Worm (Caenorhabditis elegans) whole organism, L3 larva: ENCODE measurements around the gene srt-17.

Experiments
- R02D3.7 ChIP-seq: fragments of 150-350 bp; optimal IDR thresholded peaks from 2 replicates; lab custom pipeline; 2014; ENCODE audit warnings: missing biosample characterization, missing genetic modification characterization
- ZK546.5 ChIP-seq: sonication (generic microtip); optimal IDR thresholded peaks from 2 replicates; lab custom pipeline; 2017; ENCODE audit warnings: missing biosample characterization, missing genetic modification characterization
- ceh-16 ChIP-seq: sonication (generic microtip); optimal IDR thresholded peaks from 2 replicates; lab custom pipeline; 2017; ENCODE audit warnings: missing biosample characterization, missing genetic modification characterization
- ceh-28 ChIP-seq: fragments of 150-350 bp; optimal IDR thresholded peaks from 2 replicates; lab custom pipeline; 2014; ENCODE audit warnings: missing biosample characterization, missing genetic modification reagents, missing genetic modification characterization
- ceh-82 ChIP-seq: fragments of 150-350 bp; optimal IDR thresholded peaks from 2 replicates; lab custom pipeline; 2014; ENCODE audit warnings: missing biosample characterization, missing genetic modification characterization
- daf-12 ChIP-seq: fragments of 150-350 bp; optimal IDR thresholded peaks from 2 replicates; lab custom pipeline; 2014; ENCODE audit warnings: missing biosample characterization, missing genetic modification reagents, missing genetic modification characterization
- egl-27 ChIP-seq: sonication (generic microtip); optimal IDR thresholded peaks from 4 replicates; lab custom pipeline; 2017; ENCODE audit warnings: missing biosample characterization, missing genetic modification reagents, missing genetic modification characterization
- egl-5 ChIP-seq: fragments of 150-350 bp; optimal IDR thresholded peaks from 2 replicates; lab custom pipeline; 2017; ENCODE audit warnings: missing biosample characterization, missing genetic modification reagents, missing genetic modification characterization, inconsistent platforms
- elt-1 ChIP-seq: fragments of 150-350 bp; optimal IDR thresholded peaks from 2 replicates; lab custom pipeline; 2014; ENCODE audit warnings: missing biosample characterization, missing genetic modification characterization
- elt-2 ChIP-seq: sonication (generic microtip); optimal IDR thresholded peaks from 2 replicates; lab custom pipeline; 2016; ENCODE audit warnings: missing genetic modification reagents, mild to moderate bottlenecking, missing genetic modification characterization, missing compliant biosample characterization
- elt-3 ChIP-seq, 3 experiments: fragments of 150-350 bp in 1 of 3; sonication (generic microtip) in 2 of 3; optimal IDR thresholded peaks; 2 replicates in 2 of 3; 4 replicates in 1 of 3; lab custom pipeline; 2014 to 2017; ENCODE audit warnings: missing biosample characterization in 3 of 3, missing genetic modification characterization in 3 of 3
- eor-1 ChIP-seq, 2 experiments: fragments of 150-350 bp; optimal IDR thresholded peaks; 2 replicates each; lab custom pipeline; 2014 to 2018; ENCODE audit warnings: missing biosample characterization in 2 of 2, missing genetic modification characterization in 2 of 2
- fkh-10 ChIP-seq: sonication (generic microtip); optimal IDR thresholded peaks from 2 replicates; lab custom pipeline; 2017; ENCODE audit warnings: missing biosample characterization, missing genetic modification reagents, missing genetic modification characterization
- fkh-2 ChIP-seq: fragments of 150-350 bp; optimal IDR thresholded peaks from 2 replicates; lab custom pipeline; 2014; ENCODE audit warnings: missing biosample characterization, missing genetic modification reagents, missing genetic modification characterization
- fos-1 ChIP-seq: fragments of 150-350 bp; optimal IDR thresholded peaks from 2 replicates; lab custom pipeline; 2014; ENCODE audit warnings: missing biosample characterization, missing genetic modification characterization
- hmg-11 ChIP-seq: sonication (generic microtip); optimal IDR thresholded peaks from 2 replicates; lab custom pipeline; 2016; ENCODE audit warnings: missing genetic modification characterization, missing compliant biosample characterization
- jun-1 ChIP-seq: fragments of 150-350 bp; optimal IDR thresholded peaks from 2 replicates; lab custom pipeline; 2014; ENCODE audit warnings: missing biosample characterization, missing genetic modification reagents, missing genetic modification characterization
- lin-15B ChIP-seq: fragments of 150-350 bp; optimal IDR thresholded peaks from 2 replicates; lab custom pipeline; 2014; ENCODE audit warnings: missing biosample characterization, missing genetic modification characterization
- lin-39 ChIP-seq: fragments of 150-350 bp; optimal IDR thresholded peaks from 2 replicates; lab custom pipeline; 2018; ENCODE audit warnings: missing biosample characterization, missing genetic modification reagents, missing genetic modification characterization
- lsy-12 ChIP-seq: sonication (generic microtip); optimal IDR thresholded peaks from 2 replicates; lab custom pipeline; 2016; ENCODE audit warnings: mild to moderate bottlenecking, missing genetic modification characterization, missing compliant biosample characterization
- nfya-1 ChIP-seq: sonication (generic microtip); optimal IDR thresholded peaks from 2 replicates; lab custom pipeline; 2017; ENCODE audit warnings: missing genetic modification characterization, mild to moderate bottlenecking, missing compliant biosample characterization, antibody characterized with exemption, moderate library complexity; ENCODE audit not compliant: insufficient read depth
- nhr-11 ChIP-seq: fragments of 150-350 bp; optimal IDR thresholded peaks from 2 replicates; lab custom pipeline; 2014; ENCODE audit warnings: missing biosample characterization, missing genetic modification characterization
- nhr-12 ChIP-seq: fragments of 150-350 bp; optimal IDR thresholded peaks from 2 replicates; lab custom pipeline; 2014; ENCODE audit warnings: missing biosample characterization, missing genetic modification characterization
- nhr-23 ChIP-seq: fragments of 150-350 bp; optimal IDR thresholded peaks from 2 replicates; lab custom pipeline; 2014; ENCODE audit warnings: missing biosample characterization, missing genetic modification reagents, missing genetic modification characterization
- nhr-237 ChIP-seq: fragments of 150-350 bp; optimal IDR thresholded peaks from 2 replicates; lab custom pipeline; 2014; ENCODE audit warnings: missing biosample characterization, missing genetic modification characterization
- nhr-25 ChIP-seq: sonication (generic microtip); optimal IDR thresholded peaks from 2 replicates; lab custom pipeline; 2017; ENCODE audit warnings: missing biosample characterization, missing genetic modification characterization
- nhr-28 ChIP-seq: fragments of 150-350 bp; optimal IDR thresholded peaks from 2 replicates; lab custom pipeline; 2014; ENCODE audit warnings: missing biosample characterization, missing genetic modification characterization
- nhr-43 ChIP-seq: sonication (generic microtip); optimal IDR thresholded peaks from 2 replicates; lab custom pipeline; 2016; ENCODE audit warnings: mild to moderate bottlenecking, missing genetic modification characterization, missing compliant biosample characterization; ENCODE audit not compliant: poor library complexity, severe bottlenecking
- nhr-67 ChIP-seq: fragments of 150-350 bp; optimal IDR thresholded peaks from 2 replicates; lab custom pipeline; 2014; ENCODE audit warnings: missing biosample characterization, missing genetic modification characterization
- nhr-76 ChIP-seq: fragments of 150-350 bp; sonication (generic microtip); optimal IDR thresholded peaks from 5 replicates; lab custom pipeline; 2014; ENCODE audit warnings: missing biosample characterization, missing genetic modification characterization
- nhr-77 ChIP-seq: fragments of 150-350 bp; optimal IDR thresholded peaks from 2 replicates; lab custom pipeline; 2014; ENCODE audit warnings: missing biosample characterization, missing genetic modification characterization
- pha-4 ChIP-seq: fragments of 150-350 bp; optimal IDR thresholded peaks from 2 replicates; lab custom pipeline; 2014; ENCODE audit warnings: missing biosample characterization, missing genetic modification reagents, missing genetic modification characterization
- pqm-1 ChIP-seq: fragments of 150-350 bp; optimal IDR thresholded peaks from 2 replicates; lab custom pipeline; 2017; ENCODE audit warnings: missing biosample characterization, missing genetic modification characterization, inconsistent platforms
- sea-2 ChIP-seq: fragments of 150-350 bp; sonication (generic microtip); optimal IDR thresholded peaks from 4 replicates; lab custom pipeline; 2014; ENCODE audit warnings: missing biosample characterization, missing genetic modification reagents, missing genetic modification characterization
- skn-1 ChIP-seq: fragments of 150-350 bp; optimal IDR thresholded peaks from 2 replicates; lab custom pipeline; 2014; ENCODE audit warnings: missing biosample characterization, missing genetic modification characterization
- snpc-4 ChIP-seq: fragments of 150-350 bp; optimal IDR thresholded peaks from 2 replicates; lab custom pipeline; 2014; ENCODE audit warnings: missing biosample characterization, missing genetic modification characterization
- tbx-2 ChIP-seq: sonication (generic microtip); optimal IDR thresholded peaks from 2 replicates; lab custom pipeline; 2016; ENCODE audit warnings: mild to moderate bottlenecking, missing genetic modification characterization, missing compliant biosample characterization
- unc-62 ChIP-seq: fragments of 150-350 bp; sonication (generic microtip); optimal IDR thresholded peaks from 4 replicates; lab custom pipeline; 2014; ENCODE audit warnings: missing biosample characterization, missing genetic modification reagents, missing genetic modification characterization
- zag-1 ChIP-seq: fragments of 150-350 bp; optimal IDR thresholded peaks from 2 replicates; lab custom pipeline; 2014; ENCODE audit warnings: missing biosample characterization, missing genetic modification characterization
- ztf-11 ChIP-seq: fragments of 150-350 bp; optimal IDR thresholded peaks from 2 replicates; lab custom pipeline; 2014; ENCODE audit warnings: missing biosample characterization, missing genetic modification characterization
- ztf-4 ChIP-seq: fragments of 150-350 bp; optimal IDR thresholded peaks from 2 replicates; lab custom pipeline; 2014; ENCODE audit warnings: missing biosample characterization, missing genetic modification characterization

srt-17 gene

DNA sequence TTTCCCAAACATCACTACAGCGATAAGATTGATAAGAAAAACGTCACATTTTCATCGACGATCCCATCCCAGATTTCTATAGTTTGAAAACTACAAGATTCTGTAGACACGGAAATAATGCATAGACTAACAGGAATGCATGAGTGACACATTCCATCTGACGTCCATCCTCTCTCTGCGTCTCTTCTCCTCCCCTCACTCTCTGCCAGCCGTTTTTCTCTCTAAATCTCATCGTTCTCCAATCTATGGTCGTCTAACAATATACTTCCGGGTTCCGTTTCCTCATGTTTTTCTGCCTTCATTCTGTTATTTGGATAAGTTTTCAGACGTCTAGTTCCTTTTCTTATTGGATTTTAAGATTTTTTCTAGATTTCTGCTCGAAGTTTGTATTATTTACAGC lies 5.8 kb downstream of the srt-17 start, which contains the start of gene F48G7.4 (continued):
- TF ChIP-seq nfya-1 (tag; lab: Kevin White, UChicago) = peak; percentile 70
- TF ChIP-seq nhr-25 (tag; lab: Kevin White, UChicago) = peak; percentile 4
- no peak for TF ChIP-seq pha-4 (tag; lab: Kevin White, UChicago)
- no peak for TF ChIP-seq nhr-76 (tag; lab: Kevin White, UChicago)
- TF ChIP-seq nhr-23 (tag; lab: Kevin White, UChicago) = peak; percentile 73
- TF ChIP-seq skn-1 (tag; lab: Kevin White, UChicago) = no peak
- TF ChIP-seq eor-1 (tag; optimal IDR thresholded peaks at IDR 0.05; lab: Kevin White, UChicago) = no peak
- TF ChIP-seq sea-2 (GFP tag; lab: Kevin White, UChicago) = no peak
- TF ChIP-seq jun-1 (tag; lab: Kevin White, UChicago) = peak; percentile 83
- TF ChIP-seq elt-2 (tag; lab: Kevin White, UChicago) = no peak
- no peak for TF ChIP-seq ceh-82
- TF ChIP-seq ceh-28 (tag; lab: Kevin White, UChicago) = peak; percentile 74
- peak; percentile 58 for TF ChIP-seq nhr-11 (tag; lab: Kevin White, UChicago)
- TF ChIP-seq R02D3.7 (tag; lab: Kevin White, UChicago) = peak; percentile 8
- TF ChIP-seq nhr-12 (tag; lab: Kevin White, UChicago) = no peak
- TF ChIP-seq lin-15B (tag; lab: Kevin White, UChicago) = peak; percentile 66

DNA sequence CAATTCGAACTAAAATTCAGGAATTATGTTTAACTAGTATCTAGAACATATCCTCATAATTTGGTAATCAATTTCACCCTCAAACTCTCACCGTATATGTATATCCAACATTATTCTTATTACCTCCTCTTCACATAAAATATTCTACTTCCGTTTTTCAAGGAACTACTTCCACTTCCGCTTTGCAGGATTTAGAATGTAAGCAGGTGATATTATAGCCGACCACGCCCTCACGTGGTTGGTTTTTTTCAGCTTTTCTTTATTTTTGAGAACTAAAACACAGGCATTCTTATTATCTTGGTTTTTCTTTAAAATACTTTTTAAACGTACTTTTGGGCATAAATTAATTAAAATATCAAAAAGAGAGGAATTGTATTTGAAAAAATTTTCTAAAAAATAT lies 6.9 kb downstream of the srt-17 start:
- TF ChIP-seq nhr-11 (tag; lab: Kevin White, UChicago) (peak; percentile 38), fkh-10 (GFP tag; lab: Kevin White, UChicago) (no peak)

DNA sequence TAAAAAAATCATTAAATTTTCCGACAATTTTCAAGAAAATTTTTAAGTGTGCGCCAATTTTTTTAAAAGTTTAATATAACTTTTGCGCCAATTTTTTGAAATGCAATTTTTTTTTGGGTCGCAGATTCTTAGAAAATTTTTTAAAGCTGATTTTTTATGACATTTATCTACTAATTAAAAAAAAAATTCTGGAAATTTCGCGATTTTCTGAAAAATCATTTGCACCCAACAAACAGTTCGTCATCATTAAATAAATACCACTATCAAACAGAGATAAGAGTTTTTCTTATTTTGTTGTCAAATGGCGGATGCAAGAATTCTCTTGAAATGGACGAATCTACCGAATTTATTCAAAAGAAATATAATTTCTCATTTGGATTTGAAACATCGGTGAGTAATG lies 9.5 kb downstream of the srt-17 start, which contains the start of gene F48G7.13:
F48G7.13 (plus strand) TSS at position 301 of the 400 bp plus-strand sequence.
- TF ChIP-seq fos-1 (no peak), ceh-28 (tag; lab: Kevin White, UChicago) (no peak), nhr-28 (tag; lab: Kevin White, UChicago) (no peak), ceh-16 (tag; lab: Kevin White, UChicago) (no peak), nhr-11 (tag; lab: Kevin White, UChicago) (no peak), ZK546.5 (no peak), daf-12 (tag; lab: Kevin White, UChicago) (no peak), lin-39 (no peak), pqm-1 (tag; lab: Kevin White, UChicago) (no peak), nfya-1 (tag; lab: Kevin White, UChicago) (no peak), lin-15B (tag; lab: Kevin White, UChicago) (no peak), sea-2 (GFP tag; lab: Kevin White, UChicago) (no peak), elt-1 (no peak), ztf-4 (tag; lab: Kevin White, UChicago) (no peak), unc-62 (no peak), egl-5 (tag; lab: Kevin White, UChicago) (no peak), tbx-2 (tag; lab: Kevin White, UChicago) (no peak), egl-27 (tag; lab: Kevin White, UChicago) (no peak), nhr-25 (tag; lab: Kevin White, UChicago) (no peak), lsy-12 (no peak)

ce11 chrV:610217-610616 lies 14.6 kb downstream of the srt-17 start, which contains the start of gene nhr-90:
Gene nhr-90 (plus strand): TSS chrV:610512.
- TF ChIP-seq nhr-23 (tag; lab: Kevin White, UChicago) (peak; percentile 25), zag-1 (tag; lab: Kevin White, UChicago) (no peak), hmg-11 (tag; lab: Kevin White, UChicago) (no peak), lin-15B (tag; lab: Kevin White, UChicago) (no peak), skn-1 (tag; lab: Kevin White, UChicago) (no peak), snpc-4 (tag; lab: Kevin White, UChicago) (peak; percentile 5), egl-27 (tag; lab: Kevin White, UChicago) (no peak), nhr-76 (tag; lab: Kevin White, UChicago) (no peak), egl-5 (tag; lab: Kevin White, UChicago) (no peak), fkh-2 (tag; lab: Kevin White, UChicago) (no peak), tbx-2 (tag; lab: Kevin White, UChicago) (no peak), nhr-77 (tag; lab: Kevin White, UChicago) (no peak), nhr-67 (tag; lab: Kevin White, UChicago) (no peak), pqm-1 (tag; lab: Kevin White, UChicago) (peak; percentile 31), nhr-237 (no peak), ceh-16 (tag; lab: Kevin White, UChicago) (no peak), nhr-25 (tag; lab: Kevin White, UChicago) (peak; percentile 17), ztf-11 (tag; lab: Kevin White, UChicago) (no peak), ZK546.5 (no peak), lin-39 (no peak), eor-1 (tag; optimal IDR thresholded peaks at IDR 0.05; lab: Kevin White, UChicago) (no peak), lsy-12 (no peak), nfya-1 (tag; lab: Kevin White, UChicago) (no peak), sea-2 (GFP tag; lab: Kevin White, UChicago) (no peak), elt-3 (tag; optimal IDR thresholded peaks at IDR 0.05; lab: Kevin White, UChicago) (no peak), nhr-11 (tag; lab: Kevin White, UChicago) (no peak), elt-1 (peak; percentile 36), elt-2 (tag; lab: Kevin White, UChicago) (peak; percentile 41), nhr-43 (no peak), ceh-28 (tag; lab: Kevin White, UChicago) (peak; percentile 44)
